Worm (Caenorhabditis elegans): ENCODE measurements around the gene cdr-6.

ce11 chrV:12429039-12429438, 15.5 kb upstream of the cdr-6 start, which contains the start of gene C54D10.5:
- TF ChIP-seq gmeb-2 (tag; optimal IDR thresholded peaks at IDR 0.05) (no peak), ttx-3 (tag; optimal IDR thresholded peaks at IDR 0.05) (no peak), unc-86 (tag; optimal IDR thresholded peaks at IDR 0.05) (no peak), elt-2 (tag; optimal IDR thresholded peaks at IDR 0.05) (no peak), pag-3 (tag; optimal IDR thresholded peaks at IDR 0.05; ENCODE audit: borderline replicate concordance) (no peak), pha-4 (tag; optimal IDR thresholded peaks at IDR 0.05) (no peak), ceh-18 (tag; optimal IDR thresholded peaks at IDR 0.05) (no peak)
